Worm (Caenorhabditis elegans) whole organism, L4 larva: ENCODE results near the gene nhl-3.

Experiments used
- F44E2.7 ChIP-seq: fragments of 200-800 bp; sonication (Bioruptor generic); IDR thresholded peaks from 2 replicates; pipeline ENCODE4 v2.1.2; 2022; ENCODE audit warnings: missing genetic modification characterization, missing compliant biosample characterization
- R02D3.7 ChIP-seq: fragments of 150-350 bp; sonication (generic microtip); optimal IDR thresholded peaks from 3 replicates; lab custom pipeline; 2014; ENCODE audit warnings: missing biosample characterization, missing genetic modification characterization
- aly-2 ChIP-seq: sonication (generic microtip); optimal IDR thresholded peaks from 2 replicates; lab custom pipeline; 2018; ENCODE audit warnings: missing biosample characterization, missing genetic modification characterization
- daf-12 ChIP-seq: fragments of 150-350 bp; optimal IDR thresholded peaks from 2 replicates; lab custom pipeline; 2014; ENCODE audit warnings: missing biosample characterization, missing genetic modification reagents, missing genetic modification characterization
- dmd-8 ChIP-seq: fragments of 200-800 bp; sonication (Bioruptor generic); IDR thresholded peaks from 2 replicates; pipeline ENCODE4 v1.3.6; 2022; ENCODE audit warnings: missing genetic modification characterization, missing compliant biosample characterization
- lin-15B ChIP-seq: fragments of 150-350 bp; sonication (generic microtip); optimal IDR thresholded peaks from 3 replicates; lab custom pipeline; 2014; ENCODE audit warnings: missing biosample characterization, missing genetic modification characterization
- nhr-10 ChIP-seq: fragments of 150-350 bp; optimal IDR thresholded peaks from 2 replicates; lab custom pipeline; 2014; ENCODE audit warnings: missing biosample characterization, missing genetic modification characterization
- nhr-6 ChIP-seq: fragments of 150-350 bp; optimal IDR thresholded peaks from 2 replicates; lab custom pipeline; 2014; ENCODE audit warnings: missing biosample characterization, missing genetic modification characterization
- nhr-76 ChIP-seq: fragments of 150-350 bp; optimal IDR thresholded peaks from 2 replicates; lab custom pipeline; 2014; ENCODE audit warnings: missing biosample characterization, missing genetic modification characterization
- pha-4 ChIP-seq, 2 experiments: fragments of 150-350 bp in 1 of 2; fragments of 200-800 bp in 1 of 2; sonication (Bioruptor generic) in 1 of 2; IDR thresholded peaks in 1 of 2; optimal IDR thresholded peaks in 1 of 2; 2 replicates each; pipeline versions ENCODE4 v1.3.6 to Lab custom; 2014 to 2022; ENCODE audit warnings: missing genetic modification characterization in 2 of 2, missing genetic modification reagents in 2 of 2, missing biosample characterization in 1 of 2, missing compliant biosample characterization in 1 of 2
- unc-130 ChIP-seq: sonication (generic microtip); optimal IDR thresholded peaks from 2 replicates; lab custom pipeline; 2016; ENCODE audit warnings: missing genetic modification reagents, missing genetic modification characterization, missing compliant biosample characterization
- unc-39 ChIP-seq: sonication (generic microtip); optimal IDR thresholded peaks from 2 replicates; lab custom pipeline; 2017; ENCODE audit warnings: missing biosample characterization, missing genetic modification characterization
- zfp-2 ChIP-seq: sonication (generic microtip); optimal IDR thresholded peaks from 2 replicates; lab custom pipeline; 2016; ENCODE audit warnings: mild to moderate bottlenecking, missing genetic modification characterization, missing compliant biosample characterization

DNA sequence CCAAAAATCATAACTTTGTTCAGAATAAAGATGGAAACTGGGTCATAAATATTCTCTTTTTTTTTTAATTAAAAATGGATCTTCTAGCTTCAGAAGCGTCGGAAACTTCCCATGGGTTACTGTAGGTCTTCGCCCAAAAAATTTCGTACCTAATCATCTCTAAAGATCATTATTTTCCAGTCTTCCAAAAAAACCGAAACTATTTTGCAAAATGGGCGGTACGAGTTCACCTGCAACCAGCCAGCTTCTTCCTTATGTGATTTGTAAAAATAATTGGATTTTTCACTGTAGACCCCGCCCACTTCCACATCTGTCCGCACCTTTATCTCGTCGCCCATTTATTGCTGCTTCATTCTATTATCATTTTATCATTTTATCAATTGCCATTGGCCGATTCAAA lies 55.5 kb downstream of the nhl-3 start, which contains the start of gene mlt-10:
- TF ChIP-seq unc-130 = no peak
- no peak for TF ChIP-seq unc-39 (tag; lab: Kevin White, UChicago)
- TF ChIP-seq F44E2.7 = no peak
- TF ChIP-seq daf-12 (tag; lab: Kevin White, UChicago) = no peak
- no peak for TF ChIP-seq aly-2
- no peak for TF ChIP-seq zfp-2 (tag; lab: Kevin White, UChicago)
- no peak for TF ChIP-seq dmd-8 (GFP tag; lab: Robert Waterston, UW)
- no peak for TF ChIP-seq nhr-76 (tag; lab: Kevin White, UChicago)
- TF ChIP-seq nhr-6 (tag; lab: Kevin White, UChicago) = no peak
- no peak for TF ChIP-seq R02D3.7 (tag; lab: Kevin White, UChicago)
- TF ChIP-seq nhr-10 (tag; lab: Kevin White, UChicago) = no peak
- TF ChIP-seq pha-4 (GFP tag; IDR thresholded peaks at IDR 0.05; lab: Robert Waterston, UW) = no peak
- TF ChIP-seq pha-4 (tag; optimal IDR thresholded peaks at IDR 0.05; lab: Kevin White, UChicago) = no peak
- TF ChIP-seq lin-15B (tag; lab: Kevin White, UChicago) = no peak
